Fruit fly (Drosophila melanogaster) whole organism, embryonic: ENCODE results near the gene inaF-B.

Experiments used
- Abd-B ChIP-seq: fragments of 200-800 bp; sonication (Bioruptor generic); optimal IDR thresholded peaks from 2 replicates; lab custom pipeline; 2018; ENCODE audit warnings: missing biosample characterization, mild to moderate bottlenecking, missing genetic modification characterization, moderate library complexity
- Adf1 ChIP-seq: fragments of 200-800 bp; sonication (Bioruptor generic); IDR thresholded peaks from 2 replicates; pipeline ENCODE4 v1.3.6; 2022; ENCODE audit warnings: missing biosample characterization, missing genetic modification characterization
- CG10321 ChIP-seq: fragments of 200-800 bp; sonication (Bioruptor generic); IDR thresholded peaks from 2 replicates; pipeline ENCODE4 v1.3.6; 2022; ENCODE audit warnings: missing biosample characterization, missing genetic modification characterization
- CG10565 ChIP-seq: fragments of 200-800 bp; sonication (Bioruptor generic); optimal IDR thresholded peaks from 3 replicates; lab custom pipeline; 2016; ENCODE audit warnings: missing biosample characterization, mild to moderate bottlenecking, missing genetic modification characterization
- CG11247 ChIP-seq: fragments of 200-800 bp; sonication (Bioruptor generic); IDR thresholded peaks from 2 replicates; pipeline ENCODE4 v1.3.6; 2022; ENCODE audit warnings: missing biosample characterization, missing genetic modification characterization
- CG11695 ChIP-seq: fragments of 200-800 bp; sonication (Bioruptor generic); IDR thresholded peaks from 3 replicates; pipeline ENCODE4 v1.3.6; 2022; ENCODE audit warnings: missing biosample characterization, missing genetic modification characterization
- CG12942 ChIP-seq: fragments of 200-800 bp; sonication (Bioruptor generic); optimal IDR thresholded peaks from 3 replicates; lab custom pipeline; 2016; ENCODE audit warnings: missing biosample characterization, missing genetic modification characterization
- CG14441 ChIP-seq: fragments of 200-800 bp; sonication (Bioruptor generic); IDR thresholded peaks from 2 replicates; pipeline ENCODE4 v1.3.6; 2022; ENCODE audit warnings: missing biosample characterization, missing genetic modification characterization
- CG15601 ChIP-seq: fragments of 200-800 bp; sonication (Bioruptor generic); optimal IDR thresholded peaks from 3 replicates; lab custom pipeline; 2019; ENCODE audit warnings: missing biosample characterization, mild to moderate bottlenecking, missing genetic modification characterization, moderate library complexity
- CG15696 ChIP-seq: fragments of 200-800 bp; sonication (Bioruptor generic); optimal IDR thresholded peaks from 2 replicates; lab custom pipeline; 2019; ENCODE audit warnings: missing biosample characterization, mild to moderate bottlenecking, missing genetic modification characterization, moderate library complexity
- CG1603 ChIP-seq: fragments of 200-800 bp; sonication (Bioruptor generic); optimal IDR thresholded peaks from 2 replicates; lab custom pipeline; 2019; ENCODE audit warnings: missing biosample characterization, mild to moderate bottlenecking, missing genetic modification characterization, moderate library complexity
- CG17328 ChIP-seq: fragments of 200-800 bp; sonication (Bioruptor generic); IDR thresholded peaks from 2 replicates; pipeline ENCODE4 v1.3.6; 2022; ENCODE audit warnings: missing biosample characterization, missing genetic modification characterization
- CG17802 ChIP-seq: fragments of 200-800 bp; sonication (Bioruptor generic); optimal IDR thresholded peaks from 2 replicates; lab custom pipeline; 2018; ENCODE audit warnings: missing biosample characterization, mild to moderate bottlenecking, missing genetic modification characterization, moderate library complexity
- CG17829 ChIP-seq: fragments of 200-800 bp; optimal IDR thresholded peaks from 2 replicates; lab custom pipeline; 2019; ENCODE audit warnings: missing biosample characterization, mild to moderate bottlenecking, missing genetic modification characterization, moderate library complexity
- CG17912 ChIP-seq: fragments of 200-800 bp; sonication (Bioruptor generic); optimal IDR thresholded peaks from 2 replicates; lab custom pipeline; 2018; ENCODE audit warnings: missing biosample characterization, mild to moderate bottlenecking, missing genetic modification characterization
- CG18599 ChIP-seq: fragments of 200-800 bp; sonication (Bioruptor generic); optimal IDR thresholded peaks from 3 replicates; lab custom pipeline; 2017; ENCODE audit warnings: missing biosample characterization, missing genetic modification characterization, mild to moderate bottlenecking, moderate library complexity, missing genetic modification reagents
- CG2199 ChIP-seq: fragments of 200-800 bp; sonication (Bioruptor generic); IDR thresholded peaks from 3 replicates; pipeline ENCODE4 v1.3.6; 2022; ENCODE audit warnings: missing biosample characterization, missing genetic modification characterization
- CG30403 ChIP-seq: fragments of 200-800 bp; sonication (Bioruptor generic); optimal IDR thresholded peaks from 3 replicates; lab custom pipeline; 2016; ENCODE audit warnings: missing biosample characterization, missing genetic modification characterization
- CG32772 ChIP-seq: fragments of 200-800 bp; sonication (Bioruptor generic); IDR thresholded peaks from 2 replicates; pipeline ENCODE4 v1.3.6; 2022; ENCODE audit warnings: missing biosample characterization, missing genetic modification characterization
- CG3281 ChIP-seq: fragments of 200-800 bp; sonication (Bioruptor generic); optimal IDR thresholded peaks from 3 replicates; lab custom pipeline; 2017; ENCODE audit warnings: missing biosample characterization, mild to moderate bottlenecking, missing genetic modification characterization
- CG7271 ChIP-seq: fragments of 200-800 bp; sonication (Bioruptor generic); optimal IDR thresholded peaks from 2 replicates; lab custom pipeline; 2018; ENCODE audit warnings: missing biosample characterization, mild to moderate bottlenecking, missing genetic modification characterization, moderate library complexity
- CG7745 ChIP-seq: fragments of 200-800 bp; sonication (Bioruptor generic); optimal IDR thresholded peaks from 2 replicates; lab custom pipeline; 2018; ENCODE audit warnings: missing biosample characterization, mild to moderate bottlenecking, missing genetic modification characterization, moderate library complexity
- CG7786 ChIP-seq: fragments of 200-800 bp; sonication (Bioruptor generic); optimal IDR thresholded peaks from 2 replicates; lab custom pipeline; 2016; ENCODE audit warnings: missing biosample characterization, missing genetic modification characterization
- CG8359 ChIP-seq: fragments of 200-800 bp; sonication (Bioruptor generic); optimal IDR thresholded peaks from 2 replicates; lab custom pipeline; 2017; ENCODE audit warnings: missing biosample characterization, mild to moderate bottlenecking, missing genetic modification characterization, borderline replicate concordance
- Elba2 ChIP-seq: fragments of 200-800 bp; sonication (Bioruptor generic); optimal IDR thresholded peaks from 3 replicates; lab custom pipeline; 2016; ENCODE audit warnings: missing biosample characterization, missing genetic modification characterization
- HLH3B ChIP-seq: fragments of 200-800 bp; sonication (Bioruptor generic); IDR thresholded peaks from 2 replicates; pipeline ENCODE4 v1.3.6; 2022; ENCODE audit warnings: missing biosample characterization, missing genetic modification characterization
- Hey ChIP-seq: fragments of 200-800 bp; sonication (Bioruptor generic); optimal IDR thresholded peaks from 3 replicates; lab custom pipeline; 2018; ENCODE audit warnings: missing biosample characterization, mild to moderate bottlenecking, missing genetic modification characterization
- Hmx ChIP-seq: fragments of 200-800 bp; sonication (Bioruptor generic); optimal IDR thresholded peaks from 2 replicates; lab custom pipeline; 2016; ENCODE audit warnings: missing biosample characterization, missing genetic modification characterization
- Hr39 ChIP-seq: fragments of >200 bp; optimal IDR thresholded peaks from 2 replicates; lab custom pipeline; 2017
- NFAT ChIP-seq: fragments of 200-800 bp; sonication (Bioruptor generic); IDR thresholded peaks from 2 replicates; pipeline ENCODE4 v1.3.6; 2022; ENCODE audit warnings: missing biosample characterization, missing genetic modification characterization
- Nf-YB ChIP-seq: fragments of 200-800 bp; sonication (Bioruptor generic); optimal IDR thresholded peaks from 3 replicates; lab custom pipeline; 2019; ENCODE audit warnings: missing biosample characterization, mild to moderate bottlenecking, missing genetic modification characterization, moderate library complexity
- Opbp ChIP-seq: fragments of 200-800 bp; sonication (Bioruptor generic); IDR thresholded peaks from 3 replicates; pipeline ENCODE4 v1.3.6; 2022; ENCODE audit warnings: missing biosample characterization, missing genetic modification characterization; ENCODE audit not compliant: partially characterized antibody
- ara ChIP-seq: fragments of 200-800 bp; sonication (Bioruptor generic); IDR thresholded peaks from 2 replicates; pipeline ENCODE4 v1.3.6; 2022; ENCODE audit warnings: missing biosample characterization, missing genetic modification characterization
- az2 ChIP-seq: fragments of 200-800 bp; sonication (Bioruptor generic); optimal IDR thresholded peaks from 3 replicates; lab custom pipeline; 2016; ENCODE audit warnings: missing biosample characterization, missing genetic modification characterization
- bsh ChIP-seq, 2 experiments: fragments of 200-800 bp; sonication (Bioruptor generic); optimal IDR thresholded peaks; 2 replicates each; lab custom pipeline; 2017 to 2018; ENCODE audit warnings: mild to moderate bottlenecking in 2 of 2, missing biosample characterization in 2 of 2, missing genetic modification characterization in 2 of 2, moderate library complexity in 1 of 2
- chn ChIP-seq: fragments of 200-800 bp; sonication (Bioruptor generic); optimal IDR thresholded peaks from 2 replicates; lab custom pipeline; 2016; ENCODE audit warnings: missing biosample characterization, missing genetic modification characterization
- dmrt11E ChIP-seq: fragments of 200-800 bp; sonication (Bioruptor generic); optimal IDR thresholded peaks from 3 replicates; lab custom pipeline; 2018; ENCODE audit warnings: missing biosample characterization, mild to moderate bottlenecking, missing genetic modification characterization, moderate library complexity
- dpn ChIP-seq, 2 experiments: fragments of 200-800 bp; sonication (Bioruptor generic); optimal IDR thresholded peaks; 3 replicates each; lab custom pipeline; 2016; ENCODE audit warnings: missing biosample characterization in 2 of 2, missing genetic modification characterization in 2 of 2
- eyg ChIP-seq: fragments of 200-800 bp; sonication (Bioruptor generic); optimal IDR thresholded peaks from 3 replicates; lab custom pipeline; 2016; ENCODE audit warnings: missing biosample characterization, missing genetic modification characterization
- gce ChIP-seq: fragments of 200-800 bp; sonication (Bioruptor generic); IDR thresholded peaks from 3 replicates; pipeline ENCODE4 v1.3.6; 2022; ENCODE audit warnings: missing biosample characterization, missing genetic modification characterization
- kni ChIP-seq: fragments of 200-800 bp; sonication (Bioruptor generic); optimal IDR thresholded peaks from 3 replicates; lab custom pipeline; 2017; ENCODE audit warnings: mild to moderate bottlenecking, missing biosample characterization, missing genetic modification reagents, missing genetic modification characterization
- nerfin-2 ChIP-seq: fragments of 200-800 bp; sonication (Bioruptor generic); IDR thresholded peaks from 2 replicates; pipeline ENCODE4 v1.3.6; 2022; ENCODE audit warnings: missing biosample characterization, missing genetic modification characterization; ENCODE audit not compliant: partially characterized antibody
- pan ChIP-seq, 4 experiments: fragments of >200 bp in 3 of 4; fragments of 200-800 bp in 1 of 4; sonication (Bioruptor generic) in 1 of 4; optimal IDR thresholded peaks in 3 of 4; IDR thresholded peaks in 1 of 4; 2 replicates each; pipeline versions ENCODE4 v1.3.6 to Lab custom; 2017 to 2022; ENCODE audit warnings: missing biosample characterization in 2 of 4, missing genetic modification characterization in 2 of 4, mixed read lengths in 1 of 4
- row ChIP-seq: fragments of 200-800 bp; sonication (Bioruptor generic); IDR thresholded peaks from 3 replicates; pipeline ENCODE4 v1.3.6; 2022; ENCODE audit warnings: missing biosample characterization, missing genetic modification characterization
- sens ChIP-seq: fragments of 200-800 bp; sonication (Bioruptor generic); peaks from one replicate; lab custom pipeline; 2016; ENCODE audit warnings: missing biosample characterization, missing genetic modification characterization
- sima ChIP-seq: fragments of 200-800 bp; sonication (Bioruptor generic); optimal IDR thresholded peaks from 2 replicates; lab custom pipeline; 2016; ENCODE audit warnings: missing biosample characterization, missing genetic modification characterization
- tio ChIP-seq: fragments of 200-800 bp; sonication (Bioruptor generic); optimal IDR thresholded peaks from 2 replicates; lab custom pipeline; 2017; ENCODE audit warnings: missing biosample characterization, missing genetic modification characterization, inconsistent platforms
- z ChIP-seq: fragments of 200-800 bp; sonication (Bioruptor generic); IDR thresholded peaks from 3 replicates; pipeline ENCODE4 v1.3.6; 2022; ENCODE audit warnings: missing biosample characterization, missing genetic modification characterization

Gene inaF-B

dm6 chrX:11715937-11716730 is 16.4 kb downstream of the inaF-B start (continued):
- TF ChIP-seq CG12942 (GFP tag; lab: Kevin White, UChicago), result peak; percentile 82
- TF ChIP-seq sima (GFP tag; lab: Kevin White, UChicago), result peak; percentile 61
- TF ChIP-seq Nf-YB (GFP tag; lab: Kevin White, UChicago), result peak; percentile 75
- TF ChIP-seq z (GFP tag; lab: Robert Waterston, UW), result no peak
- TF ChIP-seq CG3281 (GFP tag; lab: Kevin White, UChicago), result peak; percentile 93
- TF ChIP-seq pan (optimal IDR thresholded peaks at IDR 0.05; lab: Kevin White, UChicago), result no peak
- TF ChIP-seq pan (GFP tag; optimal IDR thresholded peaks at IDR 0.05 in 1 of 2, IDR thresholded peaks at IDR 0.05 in 1 of 2), result peak in 1 of 2 experiments; percentile 73
- TF ChIP-seq CG17802 (tag; lab: Kevin White, UChicago), result peak; percentile 64
- peak; percentile 23 for TF ChIP-seq CG7271 (tag; lab: Kevin White, UChicago)
- TF ChIP-seq CG15601 (tag; lab: Kevin White, UChicago), result peak; percentile 70
- no peak for TF ChIP-seq CG7745 (tag; lab: Kevin White, UChicago)
- peak; percentile 71 for TF ChIP-seq Adf1 (GFP tag; lab: Robert Waterston, UW)
- peak; percentile 64 for TF ChIP-seq CG10565
- peak; percentile 89 for TF ChIP-seq tio (GFP tag; lab: Kevin White, UChicago)
- TF ChIP-seq CG18599 (GFP tag; lab: Kevin White, UChicago), result peak; percentile 89
- peak; percentile 81 for TF ChIP-seq CG32772 (GFP tag; lab: Robert Waterston, UW)
- peak; percentile 82 to 88 for TF ChIP-seq bsh (GFP tag; optimal IDR thresholded peaks at IDR 0.05; lab: Kevin White, UChicago)
- TF ChIP-seq Opbp (GFP tag; lab: Robert Waterston, UW), result peak; percentile 58; the same call in 1 of the 3 replicates
- TF ChIP-seq CG15696 (tag; lab: Kevin White, UChicago), result peak; percentile 87
- TF ChIP-seq nerfin-2 (GFP tag; lab: Robert Waterston, UW), result peak; percentile 11; the same call in 1 of the 2 replicates
- TF ChIP-seq NFAT (GFP tag; lab: Robert Waterston, UW), result peak; percentile 61
- peak; percentile 83 for TF ChIP-seq CG7786 (GFP tag; lab: Kevin White, UChicago)
- peak; percentile 89 for TF ChIP-seq Abd-B (GFP tag; lab: Kevin White, UChicago)
- TF ChIP-seq CG2199 (GFP tag; lab: Robert Waterston, UW), result peak; percentile 63; the same call in 2 of the 3 replicates
- TF ChIP-seq HLH3B (GFP tag; lab: Robert Waterston, UW), result peak; percentile 80
- 0 out of 3 replicates have a peak, but pooled peaks have one; percentile 57 for TF ChIP-seq gce (GFP tag; lab: Robert Waterston, UW)
- TF ChIP-seq CG17328 (GFP tag; lab: Robert Waterston, UW), result peak; percentile 86
- TF ChIP-seq ara (GFP tag; lab: Robert Waterston, UW), result peak; percentile 74; the same call in 1 of the 2 replicates
- TF ChIP-seq sens, result peak; percentile 96
- peak; percentile 3 for TF ChIP-seq Hey
- TF ChIP-seq CG14441 (GFP tag; lab: Robert Waterston, UW), result peak; percentile 71
- TF ChIP-seq CG8359 (GFP tag; lab: Kevin White, UChicago), result peak; percentile 69
- no peak for TF ChIP-seq kni (GFP tag; lab: Kevin White, UChicago)
- TF ChIP-seq CG11695 (GFP tag; lab: Robert Waterston, UW), result peak; percentile 84
- TF ChIP-seq CG17829 (tag; lab: Kevin White, UChicago), result peak; percentile 90
- peak; percentile 89 for TF ChIP-seq chn
- peak; percentile 23; the same call in 1 of the 2 replicates for TF ChIP-seq CG10321 (GFP tag; lab: Robert Waterston, UW)
- TF ChIP-seq eyg (GFP tag; lab: Kevin White, UChicago), result peak; percentile 79
- TF ChIP-seq CG11247, result peak; percentile 61
- peak; percentile 84 for TF ChIP-seq az2 (GFP tag; lab: Kevin White, UChicago)
- TF ChIP-seq dpn (GFP tag; optimal IDR thresholded peaks at IDR 0.05; lab: Kevin White, UChicago), result peak; percentile 79 to 91
- TF ChIP-seq Hmx (GFP tag; lab: Kevin White, UChicago), result peak; percentile 79
- no peak for TF ChIP-seq Elba2 (GFP tag; lab: Kevin White, UChicago)
- TF ChIP-seq CG1603, result peak; percentile 86
- TF ChIP-seq CG30403, result peak; percentile 90
- TF ChIP-seq CG17912 (GFP tag; lab: Kevin White, UChicago), result peak; percentile 39
- peak; percentile 97 for TF ChIP-seq row (GFP tag; lab: Robert Waterston, UW)
- TF ChIP-seq dmrt11E, result peak; percentile 91
- TF ChIP-seq Hr39, result no peak
